Worm (Caenorhabditis elegans) whole organism, L4/young adult: ENCODE measurements around the gene ZK1248.20.

Experiments
- W03F9.2 ChIP-seq: fragments of 150-350 bp; optimal IDR thresholded peaks from 2 replicates; lab custom pipeline; 2014; ENCODE audit warnings: missing biosample characterization, missing genetic modification characterization
- dao-5 ChIP-seq: sonication (generic microtip); optimal IDR thresholded peaks from 2 replicates; lab custom pipeline; 2016; ENCODE audit warnings: missing genotype, missing genetic modification characterization, moderate library complexity, missing compliant biosample characterization
- him-1 ChIP-seq: sonication (generic microtip); optimal IDR thresholded peaks from 2 replicates; lab custom pipeline; 2016; ENCODE audit warnings: missing genotype, missing genetic modification reagents, missing genetic modification characterization, missing compliant biosample characterization

Gene ZK1248.20

ce11 chrII:5831373-5831772 lies 14.9 kb downstream of the ZK1248.20 start:
- TF ChIP-seq him-1 (tag; lab: Kevin White, UChicago): no peak
- no peak for TF ChIP-seq dao-5
- TF ChIP-seq W03F9.2 (tag; lab: Kevin White, UChicago): no peak

- TF ChIP-seq W03F9.2 (tag; lab: Kevin White, UChicago) (no peak), him-1 (tag; lab: Kevin White, UChicago) (no peak), dao-5 (no peak)
These were observed 16.7 kb downstream of the ZK1248.20 start, which contains the start of gene gtap-1 for ce11 chrII:5833136-5833535. TSS of gene gtap-1 (minus strand) at chrII:5833236.

ce11 chrII:5835146-5835545 lies 18.7 kb downstream of the ZK1248.20 start:
- TF ChIP-seq dao-5 (no peak), him-1 (tag; lab: Kevin White, UChicago) (no peak), W03F9.2 (tag; lab: Kevin White, UChicago) (no peak)

DNA sequence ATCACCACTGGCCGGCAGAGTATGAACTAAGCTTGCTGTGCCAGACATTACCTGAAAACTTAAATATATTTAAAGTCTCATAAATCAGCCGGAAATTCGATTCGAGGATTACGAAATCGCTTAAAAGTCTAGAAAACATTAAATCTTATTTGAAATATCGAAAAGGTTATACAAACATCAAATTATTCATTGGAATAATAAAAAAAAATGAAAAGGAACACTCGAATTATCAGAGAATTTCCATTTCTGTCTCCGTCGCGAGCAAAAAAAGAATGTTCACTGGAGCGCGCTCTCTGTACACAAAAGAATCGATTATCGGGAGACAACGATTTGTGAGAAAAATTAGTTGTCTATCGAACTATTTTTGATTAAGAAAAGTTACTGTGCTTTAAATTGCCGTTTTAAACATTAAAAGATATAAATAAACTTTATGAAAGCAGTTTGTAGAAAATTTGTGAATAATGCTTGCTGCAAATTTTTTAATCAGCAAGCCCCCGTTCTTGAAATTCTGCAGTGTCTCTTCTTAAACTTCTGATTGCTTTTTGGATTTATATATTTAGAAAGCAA lies 19.8 kb downstream of the ZK1248.20 start, which contains the start of gene fzo-1:
TSS of gene fzo-1 (minus strand) at position 51 of the 567 bp plus-strand sequence.
- TF ChIP-seq dao-5 (no peak), W03F9.2 (tag; lab: Kevin White, UChicago) (peak; percentile 34)

- TF ChIP-seq W03F9.2 (tag; lab: Kevin White, UChicago) (no peak), him-1 (tag; lab: Kevin White, UChicago) (no peak), dao-5 (no peak)
These were observed 22.0 kb downstream of the ZK1248.20 start, which contains the start of gene ZK1248.15 for ce11 chrII:5838453-5838852. TSS of gene ZK1248.15 (minus strand) at chrII:5838553.

- no peak for TF ChIP-seq dao-5
- TF ChIP-seq him-1 (tag; lab: Kevin White, UChicago): no peak
- TF ChIP-seq W03F9.2 (tag; lab: Kevin White, UChicago): peak; percentile 38
These were observed 22.8 kb downstream of the ZK1248.20 start, which contains the start of gene ZK1248.19 for ce11 chrII:5839227-5839626. TSS of gene ZK1248.19 (minus strand) at chrII:5839414.

DNA sequence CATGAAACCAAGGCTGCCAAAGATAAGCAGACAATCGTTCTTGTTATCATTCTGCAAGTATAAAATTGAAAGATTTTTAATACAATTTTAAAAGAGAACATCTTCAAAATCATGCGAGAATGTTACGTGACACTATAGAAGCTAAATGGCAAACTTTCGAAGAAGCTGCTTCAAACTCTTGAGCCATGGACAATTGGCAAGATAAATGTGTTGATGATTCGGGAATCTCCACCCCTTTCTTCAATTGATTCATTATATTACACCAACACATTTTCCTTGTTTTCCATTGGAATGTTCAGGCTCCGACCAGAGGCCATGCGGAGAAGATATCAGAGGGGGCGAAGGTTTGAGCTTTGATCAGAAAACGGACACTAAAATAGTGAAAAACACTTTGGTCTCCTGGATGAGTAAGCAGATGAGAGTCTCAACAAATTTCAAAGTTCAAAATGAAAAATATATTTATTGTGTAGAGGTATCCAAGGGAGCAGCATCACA lies 24.7 kb downstream of the ZK1248.20 start, which contains the start of gene lec-5:
TSS of gene lec-5 (minus strand) at position 51 of the 495 bp plus-strand sequence.
- TF ChIP-seq him-1 (tag; lab: Kevin White, UChicago): no peak
- TF ChIP-seq dao-5: no peak
- no peak for TF ChIP-seq W03F9.2 (tag; lab: Kevin White, UChicago)

ce11 chrII:5841866-5842265 lies 25.4 kb downstream of the ZK1248.20 start, which contains the start of gene nep-25:
TSS of gene nep-25 (plus strand) at chrII:5842240.
- no peak for TF ChIP-seq him-1 (tag; lab: Kevin White, UChicago)
- no peak for TF ChIP-seq W03F9.2 (tag; lab: Kevin White, UChicago)
- TF ChIP-seq dao-5: no peak

DNA sequence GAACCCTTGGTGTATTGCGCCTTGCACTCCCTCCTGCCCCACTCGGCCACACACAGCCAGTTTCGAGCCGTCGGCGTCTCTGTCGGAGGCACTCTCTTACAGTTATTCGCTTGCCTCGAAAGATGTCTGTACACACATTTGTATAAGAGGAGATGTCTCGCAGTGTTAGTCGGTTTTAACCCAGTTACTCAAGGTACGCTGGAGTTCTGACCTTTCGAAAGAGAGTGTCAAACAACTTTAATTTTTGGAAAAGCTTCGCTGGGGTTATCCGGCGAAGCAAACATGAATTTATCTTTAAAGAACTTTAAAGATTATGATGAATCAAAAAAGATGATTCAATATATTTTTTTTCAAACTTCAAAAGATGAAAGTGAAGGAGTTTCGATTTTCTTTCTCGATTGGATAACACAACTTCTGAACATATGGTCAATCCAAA lies 28.3 kb downstream of the ZK1248.20 start:
- TF ChIP-seq him-1 (tag; lab: Kevin White, UChicago) (peak; percentile 99), W03F9.2 (tag; lab: Kevin White, UChicago) (peak; percentile 97), dao-5 (peak; percentile 92)

- TF ChIP-seq him-1 (tag; lab: Kevin White, UChicago): no peak
- no peak for TF ChIP-seq dao-5
- TF ChIP-seq W03F9.2 (tag; lab: Kevin White, UChicago): no peak
These were observed 29.0 kb downstream of the ZK1248.20 start, which contains the start of the genes ZK1248.17 and H41C03.3 for ce11 chrII:5845441-5845840. TSS of gene ZK1248.17 (minus strand) at chrII:5845541. TSS of gene H41C03.3 (plus strand) at chrII:5845777.

DNA sequence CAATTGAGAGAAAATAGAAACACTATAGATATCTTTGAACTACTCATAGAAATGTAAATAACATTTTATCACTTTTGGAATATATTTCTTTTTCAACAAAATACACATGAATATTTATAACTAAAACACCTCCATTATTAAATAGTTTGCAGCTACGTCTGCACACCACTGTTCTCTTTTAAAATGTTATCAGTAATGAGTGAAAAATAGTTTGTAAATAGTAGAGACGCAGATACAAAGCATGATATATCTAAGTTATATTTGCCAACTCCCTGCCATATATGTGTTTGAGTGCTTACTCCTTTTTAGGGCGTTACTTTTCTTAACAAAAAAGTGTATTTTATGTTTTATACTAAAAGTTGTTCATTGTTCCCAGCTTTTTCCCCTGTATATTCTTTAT lies 29.7 kb downstream of the ZK1248.20 start:
- TF ChIP-seq W03F9.2 (tag; lab: Kevin White, UChicago) (no peak), him-1 (tag; lab: Kevin White, UChicago) (no peak), dao-5 (no peak)

- TF ChIP-seq him-1 (tag; lab: Kevin White, UChicago): no peak
- no peak for TF ChIP-seq W03F9.2 (tag; lab: Kevin White, UChicago)
- no peak for TF ChIP-seq dao-5
These were observed 35.6 kb downstream of the ZK1248.20 start, which contains the start of gene H41C03.2 for ce11 chrII:5852007-5852406. TSS of gene H41C03.2 (minus strand) at chrII:5852107.

ce11 chrII:5853261-5853660 lies 36.8 kb downstream of the ZK1248.20 start:
- TF ChIP-seq W03F9.2 (tag; lab: Kevin White, UChicago) (no peak), him-1 (tag; lab: Kevin White, UChicago) (no peak), dao-5 (no peak)

ce11 chrII:5854122-5854521 lies 37.7 kb downstream of the ZK1248.20 start, which contains the start of gene H41C03.1:
TSS of gene H41C03.1 (plus strand) at chrII:5854422.
- TF ChIP-seq W03F9.2 (tag; lab: Kevin White, UChicago) (no peak), him-1 (tag; lab: Kevin White, UChicago) (no peak), dao-5 (no peak)
